Fruit fly (Drosophila melanogaster): ENCODE measurements around the gene CG5011.

Gene CG5011

DNA sequence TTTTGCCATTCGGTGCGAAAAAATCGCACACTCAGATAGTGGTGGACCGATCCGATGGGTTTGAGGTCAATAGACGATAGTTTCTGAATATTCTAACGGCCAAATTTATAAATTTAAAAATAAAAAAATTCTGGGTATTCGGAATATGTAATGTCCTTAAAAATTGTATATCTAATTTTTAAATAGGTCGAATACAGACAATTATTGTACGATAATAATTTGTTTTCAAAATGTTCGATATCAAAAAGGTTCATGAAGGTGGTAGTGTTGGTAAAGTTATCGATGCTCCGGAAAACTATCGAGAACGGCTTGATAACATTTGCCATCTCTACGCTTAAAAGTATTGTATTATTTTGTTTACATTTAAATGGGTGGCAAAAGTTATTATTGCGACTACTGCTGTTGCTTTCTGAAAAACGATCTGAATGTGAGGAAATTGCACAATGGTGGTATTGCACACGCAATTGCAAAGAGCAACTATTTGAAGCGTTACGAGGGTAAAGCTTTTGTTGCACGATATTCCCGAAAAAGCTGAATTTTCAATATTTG, 30.5 kb upstream of the CG5011 start, which contains the start of the genes CG31922 and Plap (continued):
- TF ChIP-seq PHDP (tag; optimal IDR thresholded peaks at IDR 0.05), result peak; percentile 64
- TF ChIP-seq slp2 (GFP tag; optimal IDR thresholded peaks at IDR 0.05), result peak; percentile 45
- TF ChIP-seq hb (GFP tag; IDR thresholded peaks at IDR 0.05; ENCODE audit: partially characterized antibody), result peak; percentile 88
- no peak for TF ChIP-seq eve (GFP tag; optimal IDR thresholded peaks at IDR 0.05)
- TF ChIP-seq CG16813 (GFP tag; IDR thresholded peaks at IDR 0.05; ENCODE audit: partially characterized antibody), result peak; percentile 94
- no peak for TF ChIP-seq CG12071 (GFP tag; optimal IDR thresholded peaks at IDR 0.05)
- 0 out of 2 replicates have a peak, but pooled peaks have one; percentile 30 for TF ChIP-seq NFAT (GFP tag; IDR thresholded peaks at IDR 0.05)
- TF ChIP-seq slou (GFP tag; optimal IDR thresholded peaks at IDR 0.05), result peak; percentile 68
- peak; percentile 75 for TF ChIP-seq HLH54F (GFP tag; optimal IDR thresholded peaks at IDR 0.05)
- TF ChIP-seq bsh (GFP tag; optimal IDR thresholded peaks at IDR 0.05), result peak in 1 of 2 experiments; percentile 48
- no peak for TF ChIP-seq mirr (GFP tag; optimal IDR thresholded peaks at IDR 0.05)
- TF ChIP-seq CG10959 (GFP tag; IDR thresholded peaks at IDR 0.05), result no peak
- peak; percentile 87 for TF ChIP-seq sug (tag; optimal IDR thresholded peaks at IDR 0.05)
- TF ChIP-seq CG4328 (GFP tag; optimal IDR thresholded peaks at IDR 0.05), result peak; percentile 55
- TF ChIP-seq CoRest (tag; optimal IDR thresholded peaks at IDR 0.05), result peak; percentile 87
- peak; percentile 50; the same call in 1 of the 2 replicates for TF ChIP-seq CG14441 (GFP tag; IDR thresholded peaks at IDR 0.05)
- peak; percentile 9 for TF ChIP-seq CG2202 (tag; optimal IDR thresholded peaks at IDR 0.05)
- TF ChIP-seq phol (tag; optimal IDR thresholded peaks at IDR 0.05), result peak; percentile 79
- TF ChIP-seq hbn (GFP tag; IDR thresholded peaks at IDR 0.05; ENCODE audit: partially characterized antibody), result peak; percentile 93
- TF ChIP-seq CG4282 (GFP tag; optimal IDR thresholded peaks at IDR 0.05), result peak; percentile 17
- TF ChIP-seq Blimp-1 (GFP tag; optimal IDR thresholded peaks at IDR 0.05), result no peak
- TF ChIP-seq Fer3 (tag; optimal IDR thresholded peaks at IDR 0.05), result peak; percentile 58
- peak; percentile 85 for TF ChIP-seq Myb (GFP tag; optimal IDR thresholded peaks at IDR 0.05)
- peak; percentile 3 for TF ChIP-seq HHEX (GFP tag; optimal IDR thresholded peaks at IDR 0.05)
- peak; percentile 76 for TF ChIP-seq Max (GFP tag; optimal IDR thresholded peaks at IDR 0.05)
- peak; percentile 90 for TF ChIP-seq sna (GFP tag; IDR thresholded peaks at IDR 0.05; ENCODE audit: partially characterized antibody)
- peak; percentile 64 for TF ChIP-seq bab2 (GFP tag; optimal IDR thresholded peaks at IDR 0.05)
- TF ChIP-seq Hsf (GFP tag; optimal IDR thresholded peaks at IDR 0.05), result peak; percentile 74
- TF ChIP-seq CG4617 (GFP tag; optimal IDR thresholded peaks at IDR 0.05; ENCODE audit: borderline replicate concordance), result peak; percentile 68
- TF ChIP-seq Optix (GFP tag; IDR thresholded peaks at IDR 0.05), result no peak
- peak; percentile 68 for TF ChIP-seq CG8924 (tag; optimal IDR thresholded peaks at IDR 0.05)
- peak; percentile 78 for TF ChIP-seq Dip3 (GFP tag; optimal IDR thresholded peaks at IDR 0.05)
- peak; percentile 39 for TF ChIP-seq jumu (GFP tag; optimal IDR thresholded peaks at IDR 0.05)
- no peak for TF ChIP-seq gsb (GFP tag; IDR thresholded peaks at IDR 0.05)
- peak; percentile 70 for TF ChIP-seq Fer1 (GFP tag; optimal IDR thresholded peaks at IDR 0.05)
- TF ChIP-seq CG12744 (GFP tag; optimal IDR thresholded peaks at IDR 0.05), result peak; percentile 67
- no peak for TF ChIP-seq Dfd (GFP tag; optimal IDR thresholded peaks at IDR 0.05)
- TF ChIP-seq CG17328 (GFP tag; IDR thresholded peaks at IDR 0.05), result peak; percentile 17; the same call in 1 of the 2 replicates
- peak; percentile 81 for TF ChIP-seq pho (GFP tag; optimal IDR thresholded peaks at IDR 0.05)
- TF ChIP-seq Hr78 (GFP tag; optimal IDR thresholded peaks at IDR 0.05), result peak in 1 of 2 experiments; percentile 75
- peak; percentile 33 for TF ChIP-seq pnt (GFP tag; optimal IDR thresholded peaks at IDR 0.05)
- TF ChIP-seq shn (GFP tag; optimal IDR thresholded peaks at IDR 0.05), result peak; percentile 59
- peak; percentile 64 for TF ChIP-seq Chrac-16 (GFP tag; optimal IDR thresholded peaks at IDR 0.05)
- no peak for TF ChIP-seq CG7357 (GFP tag; IDR thresholded peaks at IDR 0.05)
- no peak for TF ChIP-seq CG7963 (GFP tag; IDR thresholded peaks at IDR 0.05; ENCODE audit: partially characterized antibody)
- TF ChIP-seq Bteb2 (GFP tag; optimal IDR thresholded peaks at IDR 0.05), result peak; percentile 56
- peak; percentile 75 for TF ChIP-seq Ets97D (GFP tag; optimal IDR thresholded peaks at IDR 0.05)
- TF ChIP-seq Xbp1 (GFP tag; optimal IDR thresholded peaks at IDR 0.05), result peak; percentile 73
- peak; percentile 83 for TF ChIP-seq bbx (GFP tag; IDR thresholded peaks at IDR 0.05; ENCODE audit: partially characterized antibody)

Data from whole organism, embryonic.